Worm (Caenorhabditis elegans): Measurements from ENCODE around the gene Y50D4C.3.
"Not testable (repeated sequence)": the region's sequence is repeated elsewhere in the genome, so short reads cannot be mapped to it uniquely, and the experiment has no call there.

Gene Y50D4C.3

ce11 chrV:917488-917887, 27.6 kb downstream of the Y50D4C.3 start, which contains the start of gene H24K24.2:
Gene H24K24.2 (plus strand): TSS chrV:917788.
- TF ChIP-seq unc-62 (GFP tag; optimal IDR thresholded peaks at IDR 0.05): no peak

ce11 chrV:915716-916115, 29.3 kb downstream of the Y50D4C.3 start:
- no peak for TF ChIP-seq unc-62 (GFP tag; optimal IDR thresholded peaks at IDR 0.05)

- no peak for TF ChIP-seq unc-62 (GFP tag; optimal IDR thresholded peaks at IDR 0.05)
Measured at ce11 chrV:911474-911873, 33.6 kb downstream of the Y50D4C.3 start, which contains the start of gene adh-5. Gene adh-5 (plus strand): TSS chrV:911774.

ce11 chrV:910588-910987, 34.5 kb downstream of the Y50D4C.3 start:
- TF ChIP-seq unc-62 (GFP tag; optimal IDR thresholded peaks at IDR 0.05): no peak

- no peak for TF ChIP-seq unc-62 (GFP tag; optimal IDR thresholded peaks at IDR 0.05)
Measured at ce11 chrV:908681-909080, 36.4 kb downstream of the Y50D4C.3 start.

ce11 chrV:904232-904983, 40.6 kb downstream of the Y50D4C.3 start, which contains the start of gene trm-2A:
Gene trm-2A (plus strand): TSS chrV:904963.
- TF ChIP-seq unc-62 (GFP tag; optimal IDR thresholded peaks at IDR 0.05): no peak

ce11 chrV:903460-903859, 41.6 kb downstream of the Y50D4C.3 start, which contains the start of gene fmo-5:
Gene fmo-5 (minus strand): TSS chrV:903665.
- TF ChIP-seq unc-62 (GFP tag; optimal IDR thresholded peaks at IDR 0.05): no peak

ce11 chrV:899087-899486, 46.0 kb downstream of the Y50D4C.3 start, which contains the start of gene nas-32:
Gene nas-32 (minus strand): TSS chrV:899187.
- no peak for TF ChIP-seq unc-62 (GFP tag; optimal IDR thresholded peaks at IDR 0.05)

ce11 chrV:893437-894018, 51.5 kb downstream of the Y50D4C.3 start, which contains the start of the genes srlf-23 and srlf-20:
Gene srlf-23 (minus strand): TSS chrV:893537.
Gene srlf-20 (plus strand): TSS chrV:893968.
- TF ChIP-seq unc-62 (GFP tag; optimal IDR thresholded peaks at IDR 0.05): no peak

ce11 chrV:890835-891234, 54.2 kb downstream of the Y50D4C.3 start, which contains the start of gene srlf-22:
Gene srlf-22 (plus strand): TSS chrV:891135.
- not testable (repeated sequence) for TF ChIP-seq unc-62 (GFP tag; optimal IDR thresholded peaks at IDR 0.05)

ce11 chrV:890423-890822, 54.6 kb downstream of the Y50D4C.3 start, which contains the start of gene srlf-21:
Gene srlf-21 (minus strand): TSS chrV:890523.
- TF ChIP-seq unc-62 (GFP tag; optimal IDR thresholded peaks at IDR 0.05): no peak

Measured in whole organism, dauer.